Worm (Caenorhabditis elegans) whole organism, young adult: Measurements from ENCODE around the gene dph-7.

ENCODE experiments used
- C06A6.2 ChIP-seq: fragments of 200-800 bp; sonication (Bioruptor generic); conservative IDR thresholded peaks from 2 replicates; pipeline ENCODE4 v1.3.6; 2022; ENCODE audit warnings: missing genetic modification characterization, missing compliant biosample characterization
- C17E4.6 ChIP-seq: fragments of 200-800 bp; sonication (Bioruptor generic); IDR thresholded peaks from 2 replicates; pipeline ENCODE4 v1.3.6; 2022; ENCODE audit warnings: missing genetic modification reagents, missing genetic modification characterization, missing compliant biosample characterization
- F33H1.4 ChIP-seq: fragments of 200-800 bp; sonication (Bioruptor generic); IDR thresholded peaks from 2 replicates; pipeline ENCODE4 v1.3.6; 2022; ENCODE audit warnings: missing genetic modification reagents, missing genetic modification characterization, missing compliant biosample characterization
- F37B4.10 ChIP-seq: fragments of 200-800 bp; sonication (Bioruptor generic); IDR thresholded peaks from 2 replicates; pipeline ENCODE4 v1.3.6; 2022; ENCODE audit warnings: missing genetic modification characterization, missing compliant biosample characterization
- F49E8.2 ChIP-seq: sonication (generic microtip); optimal IDR thresholded peaks from 3 replicates; lab custom pipeline; 2017; ENCODE audit warnings: missing genetic modification characterization, mild to moderate bottlenecking, missing compliant biosample characterization, antibody characterized with exemption, moderate library complexity; ENCODE audit not compliant: insufficient read depth
- F57A8.1 ChIP-seq: fragments of 200-800 bp; sonication (Bioruptor generic); optimal IDR thresholded peaks from 2 replicates; lab custom pipeline; 2018; ENCODE audit warnings: mild to moderate bottlenecking, missing genetic modification characterization, moderate library complexity, missing compliant biosample characterization
- F57C9.4 ChIP-seq: sonication (generic microtip); optimal IDR thresholded peaks from 2 replicates; lab custom pipeline; 2017; ENCODE audit warnings: mild to moderate bottlenecking, missing genetic modification characterization, missing compliant biosample characterization
- T07F8.4 ChIP-seq: sonication (generic microtip); optimal IDR thresholded peaks from 2 replicates; lab custom pipeline; 2016; ENCODE audit warnings: mild to moderate bottlenecking, missing genetic modification characterization, moderate library complexity, missing compliant biosample characterization
- Y95B8A.8 ChIP-seq: fragments of 200-800 bp; sonication (Bioruptor generic); IDR thresholded peaks from 2 replicates; pipeline ENCODE4 v1.3.6; 2022; ENCODE audit warnings: missing genetic modification reagents, missing genetic modification characterization, missing compliant biosample characterization
- aptf-3 ChIP-seq: fragments of 200-800 bp; sonication (Bioruptor generic); IDR thresholded peaks from 2 replicates; pipeline ENCODE4 v1.3.6; 2022; ENCODE audit warnings: missing genetic modification characterization, missing compliant biosample characterization
- athp-1 ChIP-seq: sonication (generic microtip); optimal IDR thresholded peaks from 2 replicates; lab custom pipeline; 2017; ENCODE audit warnings: mild to moderate bottlenecking, missing genetic modification characterization, missing compliant biosample characterization
- attf-5 ChIP-seq: fragments of 200-800 bp; sonication (Bioruptor generic); optimal IDR thresholded peaks from 2 replicates; lab custom pipeline; 2018; ENCODE audit warnings: mild to moderate bottlenecking, missing genetic modification characterization, missing compliant biosample characterization
- bed-1 ChIP-seq: fragments of 200-800 bp; sonication (Bioruptor generic); IDR thresholded peaks from 2 replicates; pipeline ENCODE4 v1.3.6; 2022; ENCODE audit warnings: missing genetic modification reagents, missing genetic modification characterization, missing compliant biosample characterization
- bed-2 ChIP-seq: fragments of 200-800 bp; sonication (Bioruptor generic); IDR thresholded peaks from 2 replicates; pipeline ENCODE4 v1.3.6; 2022; ENCODE audit warnings: missing genetic modification reagents, missing genetic modification characterization, missing compliant biosample characterization
- ccch-3 ChIP-seq: fragments of 200-800 bp; sonication (Bioruptor generic); optimal IDR thresholded peaks from 2 replicates; lab custom pipeline; 2018; ENCODE audit warnings: mild to moderate bottlenecking, missing genetic modification characterization, missing compliant biosample characterization
- cebp-2 ChIP-seq: fragments of 200-800 bp; sonication (Bioruptor generic); IDR thresholded peaks from 2 replicates; pipeline ENCODE4 v1.3.6; 2022; ENCODE audit warnings: missing genetic modification characterization, missing compliant biosample characterization
- ceh-100 ChIP-seq: fragments of 200-800 bp; sonication (Bioruptor generic); IDR thresholded peaks from 2 replicates; pipeline ENCODE4 v1.3.6; 2022; ENCODE audit warnings: missing genetic modification reagents, missing genetic modification characterization, missing compliant biosample characterization
- ceh-27 ChIP-seq: fragments of 200-800 bp; sonication (Bioruptor generic); optimal IDR thresholded peaks from 2 replicates; lab custom pipeline; 2018; ENCODE audit warnings: mild to moderate bottlenecking, missing genetic modification characterization, moderate library complexity, missing compliant biosample characterization
- ceh-91 ChIP-seq: fragments of 200-800 bp; sonication (Bioruptor generic); IDR thresholded peaks from 2 replicates; pipeline ENCODE4 v1.3.6; 2022; ENCODE audit warnings: missing genetic modification reagents, missing genetic modification characterization, missing compliant biosample characterization
- die-1 ChIP-seq: sonication (generic microtip); optimal IDR thresholded peaks from 2 replicates; lab custom pipeline; 2016; ENCODE audit warnings: missing genotype, mild to moderate bottlenecking, missing genetic modification characterization, missing compliant biosample characterization
- egrh-3 ChIP-seq: fragments of 200-800 bp; sonication (Bioruptor generic); IDR thresholded peaks from 2 replicates; pipeline ENCODE4 v1.3.6; 2022; ENCODE audit warnings: missing genetic modification reagents, missing genetic modification characterization, missing compliant biosample characterization
- ekl-4 ChIP-seq: fragments of 200-800 bp; sonication (Bioruptor generic); IDR thresholded peaks from 2 replicates; pipeline ENCODE4 v1.3.6; 2022; ENCODE audit warnings: missing genetic modification reagents, missing genetic modification characterization, missing compliant biosample characterization
- ets-4 ChIP-seq: fragments of 200-800 bp; sonication (Bioruptor generic); optimal IDR thresholded peaks from 2 replicates; lab custom pipeline; 2018; ENCODE audit warnings: mild to moderate bottlenecking, missing genetic modification characterization, missing compliant biosample characterization
- gei-17 ChIP-seq: fragments of 200-800 bp; sonication (Bioruptor generic); optimal IDR thresholded peaks from 2 replicates; lab custom pipeline; 2018; ENCODE audit warnings: mild to moderate bottlenecking, missing genetic modification characterization, missing compliant biosample characterization
- hlh-26 ChIP-seq: fragments of 200-800 bp; sonication (Bioruptor generic); conservative IDR thresholded peaks from 2 replicates; pipeline ENCODE4 v1.3.6; 2022; ENCODE audit warnings: missing genetic modification reagents, missing genetic modification characterization, missing compliant biosample characterization
- lag-1 ChIP-seq: fragments of 200-800 bp; sonication (Bioruptor generic); IDR thresholded peaks from 2 replicates; pipeline ENCODE4 v1.3.6; 2022; ENCODE audit warnings: missing genetic modification reagents, missing genetic modification characterization, missing compliant biosample characterization
- let-526 ChIP-seq: fragments of 200-800 bp; sonication (Bioruptor generic); IDR thresholded peaks from 2 replicates; pipeline ENCODE4 v1.3.6; 2022; ENCODE audit warnings: missing genetic modification reagents, missing genetic modification characterization, missing compliant biosample characterization
- let-607 ChIP-seq, 2 experiments: fragments of 200-800 bp in 1 of 2; sonication (Bioruptor generic) in 1 of 2; sonication (generic microtip) in 1 of 2; optimal IDR thresholded peaks; 2 replicates each; lab custom pipeline; 2016 to 2018; ENCODE audit warnings: mild to moderate bottlenecking in 2 of 2, missing compliant biosample characterization in 2 of 2, missing genetic modification characterization in 2 of 2, moderate library complexity in 2 of 2, missing genotype in 1 of 2
- lin-26 ChIP-seq: fragments of 200-800 bp; sonication (Bioruptor generic); IDR thresholded peaks from 2 replicates; pipeline ENCODE4 v1.3.6; 2022; ENCODE audit warnings: missing genetic modification reagents, missing genetic modification characterization, missing compliant biosample characterization
- madf-3 ChIP-seq: fragments of 200-800 bp; sonication (Bioruptor generic); IDR thresholded peaks from 2 replicates; pipeline ENCODE4 v1.3.6; 2022; ENCODE audit warnings: missing genetic modification reagents, missing genetic modification characterization, missing compliant biosample characterization
- madf-8 ChIP-seq: fragments of 200-800 bp; sonication (Bioruptor generic); conservative IDR thresholded peaks from 2 replicates; pipeline ENCODE4 v1.3.6; 2022; ENCODE audit warnings: missing genetic modification reagents, missing genetic modification characterization, missing compliant biosample characterization
- mcd-1 ChIP-seq: fragments of 200-800 bp; sonication (Bioruptor generic); IDR thresholded peaks from 2 replicates; pipeline ENCODE4 v1.3.6; 2022; ENCODE audit warnings: missing genetic modification reagents, missing genetic modification characterization, missing compliant biosample characterization
- nhr-179 ChIP-seq: sonication (generic microtip); optimal IDR thresholded peaks from 2 replicates; lab custom pipeline; 2016; ENCODE audit warnings: mild to moderate bottlenecking, missing genetic modification characterization, missing compliant biosample characterization
- nhr-27 ChIP-seq: fragments of 200-800 bp; sonication (Bioruptor generic); optimal IDR thresholded peaks from 2 replicates; lab custom pipeline; 2018; ENCODE audit warnings: mild to moderate bottlenecking, missing genetic modification characterization, moderate library complexity, missing compliant biosample characterization
- nhr-90 ChIP-seq: sonication (generic microtip); optimal IDR thresholded peaks from 2 replicates; lab custom pipeline; 2016; ENCODE audit warnings: missing genotype, mild to moderate bottlenecking, missing genetic modification characterization, missing compliant biosample characterization
- pbrm-1 ChIP-seq: fragments of 200-800 bp; sonication (Bioruptor generic); IDR thresholded peaks from 2 replicates; pipeline ENCODE4 v1.3.6; 2022; ENCODE audit warnings: missing genetic modification reagents, missing genetic modification characterization, missing compliant biosample characterization
- rcor-1 ChIP-seq: fragments of 200-800 bp; sonication (Bioruptor generic); IDR thresholded peaks from 2 replicates; pipeline ENCODE4 v1.3.6; 2022; ENCODE audit warnings: missing genetic modification reagents, missing genetic modification characterization, missing compliant biosample characterization
- rec-8 ChIP-seq, 2 experiments: sonication (generic microtip); optimal IDR thresholded peaks; 2 replicates each; lab custom pipeline; 2016; ENCODE audit warnings: mild to moderate bottlenecking in 2 of 2, missing genetic modification characterization in 2 of 2, missing genetic modification reagents in 2 of 2, missing genotype in 2 of 2, missing biosample characterization in 1 of 2, missing compliant biosample characterization in 1 of 2, moderate library complexity in 1 of 2
- rpc-1 ChIP-seq, 2 experiments: fragments of 150-350 bp in 1 of 2; sonication (generic microtip) in 1 of 2; optimal IDR thresholded peaks; 2 replicates each; lab custom pipeline; 2014 to 2018; ENCODE audit warnings: missing biosample characterization in 1 of 2, missing genetic modification characterization in 1 of 2, missing genetic modification reagents in 1 of 2, missing genotype in 1 of 2
- sdz-38 ChIP-seq: sonication (generic microtip); optimal IDR thresholded peaks from 2 replicates; lab custom pipeline; 2016; ENCODE audit warnings: missing genotype, missing genetic modification characterization, missing compliant biosample characterization
- sea-2 ChIP-seq: fragments of 200-800 bp; sonication (Bioruptor generic); IDR thresholded peaks from 2 replicates; pipeline ENCODE4 v1.3.6; 2022; ENCODE audit warnings: missing genetic modification characterization, missing compliant biosample characterization
- snpc-1.1 ChIP-seq: sonication (generic microtip); optimal IDR thresholded peaks from 2 replicates; lab custom pipeline; 2017; ENCODE audit warnings: missing genetic modification characterization, mild to moderate bottlenecking, missing compliant biosample characterization, antibody characterized with exemption, moderate library complexity, missing genotype, missing genetic modification reagents; ENCODE audit not compliant: insufficient read depth
- snpc-3.4 ChIP-seq: sonication (generic microtip); optimal IDR thresholded peaks from 2 replicates; lab custom pipeline; 2017; ENCODE audit warnings: missing genetic modification characterization, mild to moderate bottlenecking, missing compliant biosample characterization, antibody characterized with exemption, moderate library complexity, missing genotype, missing genetic modification reagents
- tbp1 ChIP-seq: fragments of 200-800 bp; sonication (Bioruptor generic); optimal IDR thresholded peaks from 2 replicates; lab custom pipeline; 2018; ENCODE audit warnings: mild to moderate bottlenecking, missing genetic modification characterization, missing compliant biosample characterization
- unc-130 ChIP-seq: sonication (generic microtip); optimal IDR thresholded peaks from 2 replicates; lab custom pipeline; 2016; ENCODE audit warnings: missing genetic modification reagents, missing genetic modification characterization, missing compliant biosample characterization
- xnd-1 ChIP-seq: sonication (generic microtip); optimal IDR thresholded peaks from 2 replicates; lab custom pipeline; 2016; ENCODE audit warnings: missing genotype, missing genetic modification reagents, missing genetic modification characterization, missing compliant biosample characterization
- ztf-26 ChIP-seq: sonication (generic microtip); optimal IDR thresholded peaks from 2 replicates; lab custom pipeline; 2017; ENCODE audit warnings: missing genetic modification characterization, missing compliant biosample characterization
- ztf-3 ChIP-seq: fragments of 200-800 bp; sonication (Bioruptor generic); optimal IDR thresholded peaks from 2 replicates; lab custom pipeline; 2018; ENCODE audit warnings: mild to moderate bottlenecking, missing genetic modification characterization, missing compliant biosample characterization

Gene dph-7

DNA sequence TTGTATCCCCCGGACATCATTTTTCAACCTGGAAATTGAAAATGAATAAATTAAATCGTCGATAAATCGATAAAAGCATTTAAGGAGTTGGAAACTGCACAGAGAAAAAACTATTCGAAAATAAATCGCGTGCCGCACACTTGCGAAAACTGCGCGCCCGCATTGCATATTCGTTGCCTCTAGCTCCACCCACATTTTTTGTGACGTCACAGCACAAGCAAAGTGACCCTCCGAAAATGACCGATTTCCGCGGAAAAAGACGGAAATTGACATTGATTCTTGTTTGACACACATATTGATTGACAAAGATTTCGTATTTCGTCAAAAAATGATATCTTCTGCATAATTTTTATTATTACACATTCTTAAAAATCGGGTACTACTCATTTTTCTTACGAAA, 46.1 kb upstream of the dph-7 start, which contains the start of gene cpf-2:
cpf-2 (minus strand) TSS at position 28 of the 400 bp plus-strand sequence.
- TF ChIP-seq F33H1.4 (GFP tag; lab: Robert Waterston, UW) (peak; percentile 37), hlh-26 (GFP tag; lab: Robert Waterston, UW) (no peak), nhr-27 (no peak), ekl-4 (GFP tag; lab: Robert Waterston, UW) (peak; percentile 60), tbp1 (GFP tag; lab: Kevin White, UChicago) (peak; percentile 41), aptf-3 (no peak), sea-2 (no peak), ztf-26 (tag; lab: Kevin White, UChicago) (peak; percentile 22), F57A8.1 (GFP tag; lab: Kevin White, UChicago) (no peak), nhr-90 (tag; lab: Kevin White, UChicago) (no peak), snpc-1.1 (no peak), nhr-179 (no peak), die-1 (tag; lab: Kevin White, UChicago) (no peak), ets-4 (no peak), mcd-1 (GFP tag; lab: Robert Waterston, UW) (peak; percentile 70), C06A6.2 (GFP tag; lab: Robert Waterston, UW) (peak; percentile 67), athp-1 (tag; lab: Kevin White, UChicago) (no peak), unc-130 (GFP tag; lab: Kevin White, UChicago) (peak; percentile 29), C17E4.6 (GFP tag; lab: Robert Waterston, UW) (no peak), F49E8.2 (tag; lab: Kevin White, UChicago) (peak; percentile 17), snpc-3.4 (tag; lab: Kevin White, UChicago) (peak; percentile 45), pbrm-1 (peak; percentile 61; the same call in 1 of the 2 replicates), egrh-3 (GFP tag; lab: Robert Waterston, UW) (no peak), rpc-1 (optimal IDR thresholded peaks at IDR 0.05; lab: Kevin White, UChicago) (peak; percentile 52), rpc-1 (tag; optimal IDR thresholded peaks at IDR 0.05; lab: Kevin White, UChicago) (no peak), ceh-100 (GFP tag; lab: Robert Waterston, UW) (peak; percentile 58), lin-26 (GFP tag; lab: Robert Waterston, UW) (0 out of 2 replicates have a peak, but pooled peaks have one; percentile 26), xnd-1 (tag; lab: Kevin White, UChicago) (no peak), sdz-38 (no peak), ccch-3 (GFP tag; lab: Kevin White, UChicago) (no peak), ztf-3 (no peak), madf-3 (GFP tag; lab: Robert Waterston, UW) (peak; percentile 81; the same call in 1 of the 2 replicates), F37B4.10 (GFP tag; lab: Robert Waterston, UW) (no peak), ceh-27 (GFP tag; lab: Kevin White, UChicago) (peak; percentile 20), rec-8 (tag; optimal IDR thresholded peaks at IDR 0.05; lab: Kevin White, UChicago) (no peak), cebp-2 (GFP tag; lab: Robert Waterston, UW) (no peak), let-607 (tag; optimal IDR thresholded peaks at IDR 0.05; lab: Kevin White, UChicago) (peak in 1 of 2 experiments; percentile 51), Y95B8A.8 (no peak), ceh-91 (GFP tag; lab: Robert Waterston, UW) (no peak), gei-17 (GFP tag; lab: Kevin White, UChicago) (no peak), madf-8 (GFP tag; lab: Robert Waterston, UW) (peak; percentile 31; the same call in 1 of the 2 replicates), let-526 (0 out of 2 replicates have a peak, but pooled peaks have one; percentile 10), lag-1 (GFP tag; lab: Robert Waterston, UW) (no peak), attf-5 (GFP tag; lab: Kevin White, UChicago) (peak; percentile 41), bed-2 (GFP tag; lab: Robert Waterston, UW) (no peak), bed-1 (GFP tag; lab: Robert Waterston, UW) (no peak), F57C9.4 (tag; lab: Kevin White, UChicago) (no peak), rcor-1 (GFP tag; lab: Robert Waterston, UW) (peak; percentile 23; the same call in 1 of the 2 replicates), T07F8.4 (no peak)
